Fruit fly (Drosophila melanogaster): ENCODE results near the gene Gmap.
A peak's percentile ranks its signal among the peaks of the same experiment; 100 is the strongest.

The Gmap gene

dm6 chrX:15448809-15449208, 37.9 kb upstream of the Gmap start (continued):
- no peak for TF ChIP-seq ss (GFP tag; optimal IDR thresholded peaks at IDR 0.05)
- no peak for TF ChIP-seq CG3032 (tag; optimal IDR thresholded peaks at IDR 0.05)
- TF ChIP-seq CG1621 (tag; optimal IDR thresholded peaks at IDR 0.05), result no peak
- TF ChIP-seq CG10631 (GFP tag; optimal IDR thresholded peaks at IDR 0.05), result no peak
- no peak for TF ChIP-seq CG6792 (GFP tag; optimal IDR thresholded peaks at IDR 0.05)
- no peak for TF ChIP-seq CG3919 (GFP tag; optimal IDR thresholded peaks at IDR 0.05)
- TF ChIP-seq CG8119 (GFP tag; IDR thresholded peaks at IDR 0.05), result no peak
- TF ChIP-seq CG32006 (GFP tag; optimal IDR thresholded peaks at IDR 0.05), result peak; percentile 30
- TF ChIP-seq fkh (GFP tag; optimal IDR thresholded peaks at IDR 0.05), result no peak
- 0 out of 2 replicates have a peak, but pooled peaks have one; percentile 30 for TF ChIP-seq Gug (GFP tag; IDR thresholded peaks at IDR 0.05)
- peak; percentile 19 for TF ChIP-seq Hr4 (GFP tag; optimal IDR thresholded peaks at IDR 0.05)
- no peak for TF ChIP-seq CG16779 (tag; optimal IDR thresholded peaks at IDR 0.05)
- TF ChIP-seq Ets21C (GFP tag; optimal IDR thresholded peaks at IDR 0.05), result no peak
- no peak for TF ChIP-seq CG6276 (GFP tag; optimal IDR thresholded peaks at IDR 0.05)
- no peak for TF ChIP-seq CG7368 (GFP tag; optimal IDR thresholded peaks at IDR 0.05)
- TF ChIP-seq CG11762 (GFP tag; optimal IDR thresholded peaks at IDR 0.05; ENCODE audit: insufficient read depth), result no peak
- peak; percentile 12 for TF ChIP-seq Hr39 (GFP tag; optimal IDR thresholded peaks at IDR 0.05)
- peak; percentile 3 for TF ChIP-seq Sox15 (GFP tag; optimal IDR thresholded peaks at IDR 0.05)
- TF ChIP-seq CG8319 (GFP tag; optimal IDR thresholded peaks at IDR 0.05), result no peak
- TF ChIP-seq Lpt (GFP tag; optimal IDR thresholded peaks at IDR 0.05), result no peak
- TF ChIP-seq Smox (GFP tag; optimal IDR thresholded peaks at IDR 0.05), result no peak
- peak; percentile 32; the same call in 1 of the 3 replicates for TF ChIP-seq eg (GFP tag; IDR thresholded peaks at IDR 0.05)

- TF ChIP-seq CG6163 (GFP tag; IDR thresholded peaks at IDR 0.05) (0 out of 3 replicates have a peak, but pooled peaks have one; percentile 12), achi (GFP tag; optimal IDR thresholded peaks at IDR 0.05) (peak; percentile 4), Eip75B (GFP tag; optimal IDR thresholded peaks at IDR 0.05) (peak; percentile 30), CG15336 (GFP tag; IDR thresholded peaks at IDR 0.05) (0 out of 2 replicates have a peak, but pooled peaks have one; percentile 32), CG7368 (GFP tag; optimal IDR thresholded peaks at IDR 0.05) (no peak), ss (GFP tag; optimal IDR thresholded peaks at IDR 0.05) (no peak), Hr4 (GFP tag; optimal IDR thresholded peaks at IDR 0.05) (peak; percentile 32), CG9139 (GFP tag; optimal IDR thresholded peaks at IDR 0.05) (no peak), CG10669 (GFP tag; optimal IDR thresholded peaks at IDR 0.05) (no peak), OdsH (GFP tag; optimal IDR thresholded peaks at IDR 0.05) (peak; percentile 27), svp (GFP tag) (peak; percentile 41), CG1621 (tag; optimal IDR thresholded peaks at IDR 0.05) (no peak), Ets96B (tag; optimal IDR thresholded peaks at IDR 0.05) (no peak), Blimp-1 (GFP tag; optimal IDR thresholded peaks at IDR 0.05) (no peak), lz (GFP tag; optimal IDR thresholded peaks at IDR 0.05) (peak; percentile 28), Smox (GFP tag; optimal IDR thresholded peaks at IDR 0.05) (peak; percentile 28), CG16779 (tag; optimal IDR thresholded peaks at IDR 0.05) (peak; percentile 10), Sox14 (GFP tag; optimal IDR thresholded peaks at IDR 0.05) (no peak), CG32006 (GFP tag; optimal IDR thresholded peaks at IDR 0.05) (no peak), net (GFP tag; optimal IDR thresholded peaks at IDR 0.05) (no peak), Eip93F (GFP tag; optimal IDR thresholded peaks at IDR 0.05) (no peak), spab (GFP tag; optimal IDR thresholded peaks at IDR 0.05) (no peak), CG6792 (GFP tag; optimal IDR thresholded peaks at IDR 0.05) (no peak), CG8319 (GFP tag; optimal IDR thresholded peaks at IDR 0.05) (no peak), dac (GFP tag; optimal IDR thresholded peaks at IDR 0.05) (no peak), CG3919 (GFP tag; optimal IDR thresholded peaks at IDR 0.05) (peak; percentile 26), Sox102F (GFP tag; optimal IDR thresholded peaks at IDR 0.05) (peak; percentile 26), Met (GFP tag; optimal IDR thresholded peaks at IDR 0.05) (peak; percentile 45), salr (GFP tag; optimal IDR thresholded peaks at IDR 0.05) (no peak), fkh (GFP tag; optimal IDR thresholded peaks at IDR 0.05) (no peak), fd85E (GFP tag; optimal IDR thresholded peaks at IDR 0.05) (no peak), CG6854 (GFP tag; optimal IDR thresholded peaks at IDR 0.05) (no peak), CG3032 (tag; optimal IDR thresholded peaks at IDR 0.05) (no peak), Eip78C (GFP tag) (peak; percentile 54), Hr39 (GFP tag; optimal IDR thresholded peaks at IDR 0.05) (peak; percentile 26), pdm3 (GFP tag; optimal IDR thresholded peaks at IDR 0.05) (peak; percentile 26), CG10631 (GFP tag; optimal IDR thresholded peaks at IDR 0.05) (peak; percentile 26), CG11762 (GFP tag; optimal IDR thresholded peaks at IDR 0.05; ENCODE audit: insufficient read depth) (no peak), acj6 (GFP tag; optimal IDR thresholded peaks at IDR 0.05) (peak; percentile 12)
Observed at dm6 chrX:15449490-15450326, 37.0 kb upstream of the Gmap start, which contains the start of the genes Scamp and Ahcy. Gene Scamp (minus strand): TSS chrX:15449883. Gene Ahcy (plus strand): TSS chrX:15450261.
